Fruit fly (Drosophila melanogaster): Measurements from ENCODE around the gene Aldh7A1.
A peak's percentile ranks its signal among the peaks of the same experiment; 100 is the strongest.

The Aldh7A1 gene

dm6 chr3L:19234922-19235702, 33.6 kb downstream of the Aldh7A1 start, which contains the start of gene fz2:
Gene fz2, minus strand, starts transcription at chr3L:19235373.
- TF ChIP-seq ash1 (GFP tag; optimal IDR thresholded peaks at IDR 0.05): no peak
- TF ChIP-seq CG2129 (GFP tag; IDR thresholded peaks at IDR 0.05; ENCODE audit: partially characterized antibody): no peak
- TF ChIP-seq CG31224 (GFP tag; IDR thresholded peaks at IDR 0.05): no peak
- 0 out of 2 replicates have a peak, but pooled peaks have one; percentile 12 for TF ChIP-seq CG10366 (GFP tag; IDR thresholded peaks at IDR 0.05)
- TF ChIP-seq wek (GFP tag; optimal IDR thresholded peaks at IDR 0.05): no peak
- 0 out of 4 replicates have a peak, but pooled peaks have one; percentile 50 for TF ChIP-seq chinmo (GFP tag; IDR thresholded peaks at IDR 0.05; ENCODE audit: partially characterized antibody)
- no peak for TF ChIP-seq CG7357 (GFP tag; IDR thresholded peaks at IDR 0.05)
- peak; percentile 27 for TF ChIP-seq CG34376 (GFP tag; optimal IDR thresholded peaks at IDR 0.05)
- peak; percentile 35; the same call in 1 of the 2 replicates for TF ChIP-seq Bgb (GFP tag; IDR thresholded peaks at IDR 0.05; ENCODE audit: partially characterized antibody)
- TF ChIP-seq seq (GFP tag; IDR thresholded peaks at IDR 0.05): peak; percentile 36; the same call in 1 of the 2 replicates
- no peak for TF ChIP-seq CG17361 (GFP tag; IDR thresholded peaks at IDR 0.05)
- no peak for TF ChIP-seq tll (GFP tag; optimal IDR thresholded peaks at IDR 0.05)
- no peak for TF ChIP-seq CG18262 (tag; optimal IDR thresholded peaks at IDR 0.05)
- TF ChIP-seq CG9727 (GFP tag; optimal IDR thresholded peaks at IDR 0.05): no peak
- peak; percentile 98 for TF ChIP-seq CG9437 (GFP tag; optimal IDR thresholded peaks at IDR 0.05)
- TF ChIP-seq tin (GFP tag; optimal IDR thresholded peaks at IDR 0.05): no peak
- TF ChIP-seq abd-A (tag; optimal IDR thresholded peaks at IDR 0.05): peak; percentile 78
- peak in 1 of 2 experiments; percentile 0 for TF ChIP-seq Hr51 (GFP tag; optimal IDR thresholded peaks at IDR 0.05)
- no peak for TF ChIP-seq prd (optimal IDR thresholded peaks at IDR 0.05)
- TF ChIP-seq prd (GFP tag; IDR thresholded peaks at IDR 0.05): no peak
- TF ChIP-seq CG1792 (GFP tag; optimal IDR thresholded peaks at IDR 0.05): no peak
- TF ChIP-seq crol (GFP tag; IDR thresholded peaks at IDR 0.05): 0 out of 2 replicates have a peak, but pooled peaks have one; percentile 15
- TF ChIP-seq CG13287 (GFP tag; IDR thresholded peaks at IDR 0.05; ENCODE audit: partially characterized antibody): peak; percentile 21; the same call in 1 of the 2 replicates
- TF ChIP-seq Scr (GFP tag; IDR thresholded peaks at IDR 0.05; ENCODE audit: partially characterized antibody): no peak
- 0 out of 2 replicates have a peak, but pooled peaks have one; percentile 20 for TF ChIP-seq CG32532 (GFP tag; IDR thresholded peaks at IDR 0.05)
- TF ChIP-seq CG15514 (GFP tag; optimal IDR thresholded peaks at IDR 0.05): peak; percentile 5
- no peak for TF ChIP-seq Dll (GFP tag; IDR thresholded peaks at IDR 0.05; ENCODE audit: partially characterized antibody)
- no peak for TF ChIP-seq HLHmδ (GFP tag; optimal IDR thresholded peaks at IDR 0.05)
- TF ChIP-seq CG3163 (GFP tag; optimal IDR thresholded peaks at IDR 0.05): no peak
- no peak for TF ChIP-seq tgo (GFP tag; IDR thresholded peaks at IDR 0.05)
- no peak for TF ChIP-seq CG11696 (GFP tag; IDR thresholded peaks at IDR 0.05)
- TF ChIP-seq aop (GFP tag; IDR thresholded peaks at IDR 0.05): no peak
- no peak for TF ChIP-seq onecut (GFP tag; IDR thresholded peaks at IDR 0.05)
- TF ChIP-seq CG8359 (GFP tag; optimal IDR thresholded peaks at IDR 0.05; ENCODE audit: borderline replicate concordance): no peak
- no peak for TF ChIP-seq bigmax (GFP tag; optimal IDR thresholded peaks at IDR 0.05)
- TF ChIP-seq Side (GFP tag; optimal IDR thresholded peaks at IDR 0.05): no peak
- 0 out of 2 replicates have a peak, but pooled peaks have one; percentile 31 for TF ChIP-seq amos (GFP tag; IDR thresholded peaks at IDR 0.05; ENCODE audit: partially characterized antibody)
- TF ChIP-seq CG6175 (GFP tag; IDR thresholded peaks at IDR 0.05): no peak
- no peak for TF ChIP-seq grau (tag; optimal IDR thresholded peaks at IDR 0.05)
- TF ChIP-seq trh (GFP tag; optimal IDR thresholded peaks at IDR 0.05): no peak
- no peak for TF ChIP-seq CG14710 (tag; optimal IDR thresholded peaks at IDR 0.05)
- TF ChIP-seq exex (tag; optimal IDR thresholded peaks at IDR 0.05): peak; percentile 3
- TF ChIP-seq ci (GFP tag; IDR thresholded peaks at IDR 0.05): 0 out of 3 replicates have a peak, but pooled peaks have one; percentile 7
- no peak for TF ChIP-seq CG17612 (GFP tag; IDR thresholded peaks at IDR 0.05)
- TF ChIP-seq CG6654 (GFP tag; optimal IDR thresholded peaks at IDR 0.05): no peak
- peak; percentile 33 for TF ChIP-seq scrt (GFP tag; optimal IDR thresholded peaks at IDR 0.05)
- peak; percentile 85 for TF ChIP-seq ewg (GFP tag; optimal IDR thresholded peaks at IDR 0.05)

Measured in whole organism, embryonic.